Worm (Caenorhabditis elegans) whole organism, late embryonic: ENCODE results near the gene F21C10.11.

Source experiments
- lim-6 ChIP-seq: sonication (generic microtip); optimal IDR thresholded peaks from 2 replicates; lab custom pipeline; 2016; ENCODE audit warnings: missing genetic modification characterization, missing compliant biosample characterization
- nfya-1 ChIP-seq: sonication (generic microtip); optimal IDR thresholded peaks from 2 replicates; lab custom pipeline; 2017; ENCODE audit warnings: missing genetic modification characterization, mild to moderate bottlenecking, missing compliant biosample characterization, antibody characterized with exemption, moderate library complexity
- nhr-11 ChIP-seq: fragments of 150-350 bp; optimal IDR thresholded peaks from 2 replicates; lab custom pipeline; 2014; ENCODE audit warnings: missing biosample characterization, missing genetic modification characterization
- unc-86 ChIP-seq: sonication (generic microtip); optimal IDR thresholded peaks from 2 replicates; lab custom pipeline; 2016; ENCODE audit warnings: missing genetic modification characterization, missing compliant biosample characterization

DNA sequence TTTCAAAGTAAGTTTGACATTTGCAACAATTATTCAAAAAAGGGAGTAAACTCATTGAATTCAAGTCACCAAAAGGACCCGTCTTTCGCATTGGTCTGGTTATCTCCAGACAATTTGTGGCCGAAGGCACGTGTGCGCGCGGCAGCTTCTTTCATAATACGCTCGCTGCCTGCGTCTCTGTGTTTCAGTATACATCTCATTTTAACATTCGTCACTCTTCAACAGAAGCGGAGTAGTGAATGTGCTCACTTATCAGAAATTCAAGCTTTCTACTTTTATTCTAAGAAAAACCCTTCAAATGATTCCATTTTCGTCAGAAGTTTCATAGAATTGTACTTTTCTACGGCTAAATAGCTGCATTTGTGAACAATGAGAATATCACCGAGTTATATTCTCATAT, 5.3 kb downstream of the F21C10.11 start:
- TF ChIP-seq nhr-11 (tag; lab: Kevin White, UChicago) (no peak), unc-86 (tag; lab: Kevin White, UChicago) (no peak), nfya-1 (no peak), lim-6 (tag; lab: Kevin White, UChicago) (no peak)
